Fruit fly (Drosophila melanogaster): Measurements from ENCODE around the gene Tango1.
A peak's percentile ranks its signal among the peaks of the same experiment; 100 is the strongest.

DNA sequence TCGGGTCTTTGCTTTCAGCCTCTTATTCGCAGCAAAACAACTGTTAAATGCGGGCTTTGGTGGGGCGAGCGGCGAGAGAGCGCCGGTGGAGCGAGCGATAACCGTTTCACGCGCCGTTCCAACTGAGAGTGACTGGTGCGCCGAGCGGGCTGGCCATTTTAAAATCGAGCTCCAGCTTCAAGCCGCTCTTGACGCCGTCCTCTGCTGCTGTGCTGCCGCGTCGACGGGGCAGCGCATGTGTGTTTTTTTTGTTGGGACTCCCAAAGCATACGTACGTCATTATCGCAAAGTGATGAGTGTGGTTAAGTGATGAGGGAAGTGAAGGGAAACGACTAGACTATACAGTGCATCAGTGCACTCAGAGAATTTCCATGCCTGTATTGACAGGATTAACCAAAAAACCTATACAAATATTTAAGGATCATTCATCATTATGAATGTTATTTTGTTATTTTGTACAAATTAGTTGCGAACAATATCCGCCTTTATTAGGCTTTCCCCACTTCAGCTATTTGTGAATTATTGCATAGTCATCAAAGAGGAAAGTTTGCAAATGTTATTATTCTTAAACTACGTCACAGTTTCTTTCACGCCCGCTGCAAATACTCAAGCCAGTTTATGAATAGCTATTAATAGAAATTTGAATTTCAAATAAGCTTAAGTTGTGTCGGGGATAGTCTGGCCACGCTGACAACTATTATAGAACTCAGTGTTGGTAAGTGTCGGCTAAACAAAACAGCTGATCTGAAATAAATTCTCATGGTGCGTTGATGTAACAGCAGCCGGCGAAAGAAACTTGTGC, 24.2 kb downstream of the Tango1 start, which contains the start of gene Spn27A:
- peak; percentile 66 for TF ChIP-seq CG1620 (GFP tag; optimal IDR thresholded peaks at IDR 0.05)
- peak; percentile 64 for TF ChIP-seq Crg-1 (GFP tag; optimal IDR thresholded peaks at IDR 0.05)
- TF ChIP-seq CG11617 (GFP tag; optimal IDR thresholded peaks at IDR 0.05) = peak; percentile 72
- TF ChIP-seq Mnt (GFP tag; optimal IDR thresholded peaks at IDR 0.05) = peak; percentile 64
- TF ChIP-seq bab1 (GFP tag; optimal IDR thresholded peaks at IDR 0.05) = peak; percentile 39

All from whole organism, adult.